Fruit fly (Drosophila melanogaster) whole organism, embryonic: ENCODE measurements around the gene Dhc36C.

ENCODE experiments used
- CG12299 ChIP-seq: fragments of 200-800 bp; sonication (Bioruptor generic); optimal IDR thresholded peaks from 2 replicates; lab custom pipeline; 2018; ENCODE audit warnings: missing biosample characterization, mild to moderate bottlenecking, missing genetic modification characterization
- CG13296 ChIP-seq: fragments of 200-800 bp; sonication (Bioruptor generic); optimal IDR thresholded peaks from 3 replicates; lab custom pipeline; 2018; ENCODE audit warnings: missing biosample characterization, mild to moderate bottlenecking, missing genetic modification characterization
- CG14965 ChIP-seq: fragments of 200-800 bp; sonication (Bioruptor generic); optimal IDR thresholded peaks from 2 replicates; lab custom pipeline; 2016; ENCODE audit warnings: missing biosample characterization, missing genetic modification characterization, borderline replicate concordance
- CG15011 ChIP-seq: fragments of 200-800 bp; sonication (Bioruptor generic); optimal IDR thresholded peaks from 3 replicates; lab custom pipeline; 2018; ENCODE audit warnings: missing biosample characterization, mild to moderate bottlenecking, missing genetic modification characterization
- CG16813 ChIP-seq: fragments of 200-800 bp; sonication (Bioruptor generic); IDR thresholded peaks from 3 replicates; pipeline ENCODE4 v1.3.6; 2022; ENCODE audit warnings: missing biosample characterization, missing genetic modification characterization; ENCODE audit not compliant: partially characterized antibody
- CG16815 ChIP-seq: fragments of 200-800 bp; sonication (Bioruptor generic); optimal IDR thresholded peaks from 3 replicates; lab custom pipeline; 2017; ENCODE audit warnings: missing biosample characterization, mild to moderate bottlenecking, missing genetic modification characterization
- CG17186 ChIP-seq: fragments of 200-800 bp; sonication (Bioruptor generic); optimal IDR thresholded peaks from 3 replicates; lab custom pipeline; 2017; ENCODE audit warnings: missing biosample characterization, missing genetic modification reagents, missing genetic modification characterization
- CG18764 ChIP-seq: fragments of 200-800 bp; sonication (Bioruptor generic); optimal IDR thresholded peaks from 3 replicates; lab custom pipeline; 2016; ENCODE audit warnings: missing biosample characterization, missing genetic modification characterization
- CG32767 ChIP-seq: fragments of 200-800 bp; sonication (Bioruptor generic); IDR thresholded peaks from 2 replicates; pipeline ENCODE4 v1.3.6; 2022; ENCODE audit warnings: missing biosample characterization, missing genetic modification characterization
- CG33213 ChIP-seq: fragments of 200-800 bp; sonication (Bioruptor generic); optimal IDR thresholded peaks from 3 replicates; lab custom pipeline; 2016; ENCODE audit warnings: missing biosample characterization, missing genetic modification characterization
- CG4328 ChIP-seq: fragments of 200-800 bp; sonication (Bioruptor generic); optimal IDR thresholded peaks from 3 replicates; lab custom pipeline; 2017; ENCODE audit warnings: missing biosample characterization, missing genetic modification reagents, missing genetic modification characterization
- CG4424 ChIP-seq: fragments of 200-800 bp; sonication (Bioruptor generic); optimal IDR thresholded peaks from 3 replicates; lab custom pipeline; 2016; ENCODE audit warnings: missing biosample characterization, missing genetic modification characterization
- CG4730 ChIP-seq: fragments of 200-800 bp; sonication (Bioruptor generic); IDR thresholded peaks from 2 replicates; pipeline ENCODE4 v1.3.6; 2022; ENCODE audit warnings: missing biosample characterization, missing genetic modification characterization
- CG7372 ChIP-seq: fragments of 200-800 bp; sonication (Bioruptor generic); IDR thresholded peaks from 2 replicates; pipeline ENCODE4 v1.3.6; 2022; ENCODE audit warnings: missing biosample characterization, missing genetic modification characterization
- CG8089 ChIP-seq: fragments of 200-800 bp; sonication (Bioruptor generic); optimal IDR thresholded peaks from 3 replicates; lab custom pipeline; 2016; ENCODE audit warnings: missing biosample characterization, missing genetic modification characterization
- CoRest ChIP-seq: fragments of 200-800 bp; sonication (Bioruptor generic); optimal IDR thresholded peaks from 3 replicates; lab custom pipeline; 2018; ENCODE audit warnings: missing biosample characterization, mild to moderate bottlenecking, missing genetic modification characterization, moderate library complexity
- Ets65A ChIP-seq: fragments of 200-800 bp; sonication (Bioruptor generic); peaks from one replicate; lab custom pipeline; 2016; ENCODE audit warnings: missing biosample characterization, missing genetic modification characterization
- Fer2 ChIP-seq: fragments of 200-800 bp; sonication (Bioruptor generic); optimal IDR thresholded peaks from 2 replicates; lab custom pipeline; 2018; ENCODE audit warnings: missing biosample characterization, mild to moderate bottlenecking, missing genetic modification characterization, moderate library complexity
- HLH4C ChIP-seq: fragments of 200-800 bp; sonication (Bioruptor generic); IDR thresholded peaks from 3 replicates; pipeline ENCODE4 v1.3.6; 2022; ENCODE audit warnings: missing biosample characterization, missing genetic modification characterization; ENCODE audit not compliant: partially characterized antibody
- HLH54F ChIP-seq: fragments of 200-800 bp; sonication (Bioruptor generic); optimal IDR thresholded peaks from 3 replicates; lab custom pipeline; 2016; ENCODE audit warnings: missing biosample characterization, missing genetic modification characterization
- HmgD ChIP-seq: fragments of 200-800 bp; sonication (Bioruptor generic); optimal IDR thresholded peaks from 3 replicates; lab custom pipeline; 2016; ENCODE audit warnings: missing biosample characterization, missing genetic modification characterization
- Hr3 ChIP-seq: fragments of 200-800 bp; sonication (Bioruptor generic); optimal IDR thresholded peaks from 3 replicates; lab custom pipeline; 2016; ENCODE audit warnings: missing biosample characterization, missing genetic modification characterization
- Max ChIP-seq: fragments of 200-800 bp; sonication (Bioruptor generic); optimal IDR thresholded peaks from 2 replicates; lab custom pipeline; 2016; ENCODE audit warnings: missing biosample characterization, mild to moderate bottlenecking, missing genetic modification characterization
- Med ChIP-seq: fragments of 200-800 bp; sonication (Bioruptor generic); peaks from one replicate; lab custom pipeline; 2016; ENCODE audit warnings: missing biosample characterization, missing genetic modification characterization, mild to moderate bottlenecking, inconsistent platforms, moderate library complexity
- Pdp1 ChIP-seq, 2 experiments: fragments of 200-800 bp; sonication (Bioruptor generic); optimal IDR thresholded peaks; 3 replicates each; lab custom pipeline; 2016; ENCODE audit warnings: missing biosample characterization in 2 of 2, missing genetic modification characterization in 2 of 2, mild to moderate bottlenecking in 1 of 2, moderate library complexity in 1 of 2
- Sin3A ChIP-seq: fragments of >200 bp; optimal IDR thresholded peaks from 2 replicates; lab custom pipeline; 2018
- TFAM ChIP-seq: fragments of 200-800 bp; sonication (Bioruptor generic); optimal IDR thresholded peaks from 2 replicates; lab custom pipeline; 2017; ENCODE audit warnings: missing biosample characterization, missing genetic modification characterization, inconsistent platforms
- ab ChIP-seq: fragments of 200-800 bp; sonication (Bioruptor generic); optimal IDR thresholded peaks from 2 replicates; lab custom pipeline; 2016; ENCODE audit warnings: missing biosample characterization, missing genetic modification characterization
- bbx ChIP-seq: fragments of 200-800 bp; sonication (Bioruptor generic); IDR thresholded peaks from 2 replicates; pipeline ENCODE4 v1.3.6; 2022; ENCODE audit warnings: missing biosample characterization, missing genetic modification characterization; ENCODE audit not compliant: partially characterized antibody
- bigmax ChIP-seq: fragments of 200-800 bp; sonication (Bioruptor generic); optimal IDR thresholded peaks from 2 replicates; lab custom pipeline; 2018; ENCODE audit warnings: missing biosample characterization, mild to moderate bottlenecking, missing genetic modification characterization
- chinmo ChIP-seq: fragments of 200-800 bp; sonication (Bioruptor generic); IDR thresholded peaks from 4 replicates; pipeline ENCODE4 v1.3.6; 2022; ENCODE audit warnings: missing biosample characterization, missing genetic modification characterization; ENCODE audit not compliant: partially characterized antibody
- croc ChIP-seq: fragments of 200-800 bp; sonication (Bioruptor generic); conservative IDR thresholded peaks from 3 replicates; pipeline ENCODE4 v1.3.6; 2022; ENCODE audit warnings: missing biosample characterization, missing genetic modification characterization
- cwo ChIP-seq: fragments of 200-800 bp; sonication (Bioruptor generic); optimal IDR thresholded peaks from 3 replicates; lab custom pipeline; 2017; ENCODE audit warnings: missing biosample characterization, missing genetic modification characterization, mild to moderate bottlenecking, moderate library complexity, missing genetic modification reagents
- danr ChIP-seq: fragments of 200-800 bp; sonication (Bioruptor generic); IDR thresholded peaks from 2 replicates; pipeline ENCODE4 v1.3.6; 2022; ENCODE audit warnings: missing biosample characterization, missing genetic modification characterization
- dati ChIP-seq: fragments of 200-800 bp; sonication (Bioruptor generic); IDR thresholded peaks from 2 replicates; pipeline ENCODE4 v1.3.6; 2022; ENCODE audit warnings: missing biosample characterization, missing genetic modification characterization
- ewg ChIP-seq: fragments of 200-800 bp; sonication (Bioruptor generic); optimal IDR thresholded peaks from 3 replicates; lab custom pipeline; 2017; ENCODE audit warnings: mild to moderate bottlenecking, missing biosample characterization, missing genetic modification reagents, missing genetic modification characterization
- gsb ChIP-seq: fragments of 200-800 bp; sonication (Bioruptor generic); IDR thresholded peaks from 2 replicates; pipeline ENCODE4 v1.3.6; 2022; ENCODE audit warnings: missing biosample characterization, missing genetic modification characterization
- gt ChIP-seq: fragments of 200-800 bp; sonication (Bioruptor generic); IDR thresholded peaks from 2 replicates; pipeline ENCODE4 v1.3.6; 2022; ENCODE audit warnings: missing biosample characterization, missing genetic modification characterization
- hb ChIP-seq: fragments of 200-800 bp; sonication (Bioruptor generic); IDR thresholded peaks from 3 replicates; pipeline ENCODE4 v1.3.6; 2022; ENCODE audit warnings: missing biosample characterization, missing genetic modification characterization; ENCODE audit not compliant: partially characterized antibody
- her ChIP-seq: fragments of 200-800 bp; sonication (Bioruptor generic); optimal IDR thresholded peaks from 2 replicates; lab custom pipeline; 2016; ENCODE audit warnings: missing biosample characterization, missing genetic modification characterization
- mam ChIP-seq: fragments of 200-800 bp; sonication (Bioruptor generic); optimal IDR thresholded peaks from 3 replicates; lab custom pipeline; 2016; ENCODE audit warnings: missing biosample characterization, missing genetic modification characterization
- nmo ChIP-seq: fragments of 200-800 bp; sonication (Bioruptor generic); optimal IDR thresholded peaks from 2 replicates; lab custom pipeline; 2018; ENCODE audit warnings: missing biosample characterization, mild to moderate bottlenecking, missing genetic modification characterization, moderate library complexity
- phol ChIP-seq: fragments of 200-800 bp; sonication (Bioruptor generic); optimal IDR thresholded peaks from 3 replicates; lab custom pipeline; 2018; ENCODE audit warnings: missing biosample characterization, mild to moderate bottlenecking, missing genetic modification characterization, moderate library complexity
- pita ChIP-seq: fragments of 200-800 bp; sonication (Bioruptor generic); optimal IDR thresholded peaks from 2 replicates; lab custom pipeline; 2017; ENCODE audit warnings: missing biosample characterization, mild to moderate bottlenecking, missing genetic modification characterization
- ro ChIP-seq: fragments of 200-800 bp; sonication (Bioruptor generic); IDR thresholded peaks from 2 replicates; pipeline ENCODE4 v1.3.6; 2022; ENCODE audit warnings: missing biosample characterization, missing genetic modification characterization
- scrt ChIP-seq: fragments of 200-800 bp; sonication (Bioruptor generic); optimal IDR thresholded peaks from 2 replicates; lab custom pipeline; 2018; ENCODE audit warnings: missing biosample characterization, mild to moderate bottlenecking, missing genetic modification characterization, moderate library complexity
- sens ChIP-seq: fragments of 200-800 bp; sonication (Bioruptor generic); peaks from one replicate; lab custom pipeline; 2016; ENCODE audit warnings: missing biosample characterization, missing genetic modification characterization
- shn ChIP-seq: fragments of 200-800 bp; sonication (Bioruptor generic); optimal IDR thresholded peaks from 3 replicates; lab custom pipeline; 2016; ENCODE audit warnings: missing biosample characterization, missing genetic modification characterization
- tna ChIP-seq: fragments of 200-800 bp; sonication (Bioruptor generic); IDR thresholded peaks from 2 replicates; pipeline ENCODE4 v1.3.6; 2022; ENCODE audit warnings: missing biosample characterization, missing genetic modification characterization; ENCODE audit not compliant: partially characterized antibody
- unc-4 ChIP-seq: fragments of 200-800 bp; sonication (Bioruptor generic); IDR thresholded peaks from 2 replicates; pipeline ENCODE4 v1.3.6; 2022; ENCODE audit warnings: missing biosample characterization, missing genetic modification characterization; ENCODE audit not compliant: partially characterized antibody
- vvl ChIP-seq: fragments of 200-800 bp; sonication (Bioruptor generic); IDR thresholded peaks from 2 replicates; pipeline ENCODE4 v1.3.6; 2022; ENCODE audit warnings: missing biosample characterization, missing genetic modification characterization

Gene Dhc36C

dm6 chr2L:17500946-17501451 lies at the start of gene Dhc36C, which contains the start of gene mEFTs (continued):
- no peak for TF ChIP-seq her (GFP tag; lab: Kevin White, UChicago)
- no peak for TF ChIP-seq croc (GFP tag; lab: Robert Waterston, UW)
- no peak for TF ChIP-seq CG18764 (GFP tag; lab: Kevin White, UChicago)
- TF ChIP-seq nmo = peak; percentile 42
- TF ChIP-seq vvl = peak; percentile 18; the same call in 1 of the 2 replicates
- TF ChIP-seq ro = no peak
- TF ChIP-seq danr (GFP tag; lab: Robert Waterston, UW) = no peak
- TF ChIP-seq Ets65A (GFP tag; lab: Kevin White, UChicago) = peak; percentile 35
- TF ChIP-seq CG4328 (GFP tag; lab: Kevin White, UChicago) = no peak
- no peak for TF ChIP-seq CoRest (tag; lab: Kevin White, UChicago)
- peak; percentile 56 for TF ChIP-seq phol (tag; lab: Kevin White, UChicago)
- no peak for TF ChIP-seq dati (GFP tag; lab: Robert Waterston, UW)
- TF ChIP-seq bigmax (GFP tag; lab: Kevin White, UChicago) = no peak
- TF ChIP-seq cwo (GFP tag; lab: Kevin White, UChicago) = no peak
- TF ChIP-seq HLH54F = no peak
- TF ChIP-seq CG4730 (GFP tag; lab: Robert Waterston, UW) = no peak
- peak; percentile 79 for TF ChIP-seq CG17186
- peak; percentile 40 for TF ChIP-seq Sin3A
- peak; percentile 45 for TF ChIP-seq scrt (GFP tag; lab: Kevin White, UChicago)
- peak; percentile 70 for TF ChIP-seq HLH4C (GFP tag; lab: Robert Waterston, UW)
- no peak for TF ChIP-seq CG12299 (tag; lab: Kevin White, UChicago)
- TF ChIP-seq mam (GFP tag; lab: Kevin White, UChicago) = no peak
- TF ChIP-seq sens (GFP tag; lab: Kevin White, UChicago) = peak; percentile 45
- TF ChIP-seq Med (GFP tag; lab: Kevin White, UChicago) = peak; percentile 85
- TF ChIP-seq CG16813 (GFP tag; lab: Robert Waterston, UW) = peak; percentile 88
- peak; percentile 91 for TF ChIP-seq bbx
- TF ChIP-seq CG8089 = no peak
- no peak for TF ChIP-seq shn (GFP tag; lab: Kevin White, UChicago)
- peak; percentile 96 for TF ChIP-seq ewg (GFP tag; lab: Kevin White, UChicago)
- peak; percentile 70 for TF ChIP-seq Max
- TF ChIP-seq Fer2 (tag; lab: Kevin White, UChicago) = no peak
- no peak for TF ChIP-seq gsb (GFP tag; lab: Robert Waterston, UW)
- TF ChIP-seq TFAM (GFP tag; lab: Kevin White, UChicago) = no peak
- TF ChIP-seq CG32767 (GFP tag; lab: Robert Waterston, UW) = no peak
- no peak for TF ChIP-seq CG15011
- peak; percentile 75 for TF ChIP-seq pita
- no peak for TF ChIP-seq CG13296 (GFP tag; lab: Kevin White, UChicago)
- peak; percentile 85 for TF ChIP-seq unc-4 (GFP tag; lab: Robert Waterston, UW)
- peak; percentile 74; the same call in 2 of the 3 replicates for TF ChIP-seq hb (GFP tag; lab: Robert Waterston, UW)
- no peak for TF ChIP-seq CG7372 (GFP tag; lab: Robert Waterston, UW)
- peak; percentile 80 for TF ChIP-seq tna (GFP tag; lab: Robert Waterston, UW)
- TF ChIP-seq Hr3 = no peak
- TF ChIP-seq CG33213 (GFP tag; lab: Kevin White, UChicago) = no peak
- TF ChIP-seq HmgD (GFP tag; lab: Kevin White, UChicago) = peak; percentile 15
- no peak for TF ChIP-seq CG16815
- no peak for TF ChIP-seq ab (GFP tag; lab: Kevin White, UChicago)
- peak in 1 of 2 experiments; percentile 98 for TF ChIP-seq Pdp1 (GFP tag; optimal IDR thresholded peaks at IDR 0.05; lab: Kevin White, UChicago)
- no peak for TF ChIP-seq CG14965 (GFP tag; lab: Kevin White, UChicago)
- TF ChIP-seq CG4424 (GFP tag; lab: Kevin White, UChicago) = no peak
- peak; percentile 84; the same call in 3 of the 4 replicates for TF ChIP-seq chinmo
- no peak for TF ChIP-seq gt (GFP tag; lab: Robert Waterston, UW)
